Worm (Caenorhabditis elegans) whole organism, L4/young adult: ENCODE data around the gene Y38E10A.8.

Source experiments
- W03F9.2 ChIP-seq: fragments of 150-350 bp; optimal IDR thresholded peaks from 2 replicates; lab custom pipeline; 2014; ENCODE audit warnings: missing biosample characterization, missing genetic modification characterization
- him-1 ChIP-seq: sonication (generic microtip); optimal IDR thresholded peaks from 2 replicates; lab custom pipeline; 2016; ENCODE audit warnings: missing genotype, missing genetic modification reagents, missing genetic modification characterization, missing compliant biosample characterization

DNA sequence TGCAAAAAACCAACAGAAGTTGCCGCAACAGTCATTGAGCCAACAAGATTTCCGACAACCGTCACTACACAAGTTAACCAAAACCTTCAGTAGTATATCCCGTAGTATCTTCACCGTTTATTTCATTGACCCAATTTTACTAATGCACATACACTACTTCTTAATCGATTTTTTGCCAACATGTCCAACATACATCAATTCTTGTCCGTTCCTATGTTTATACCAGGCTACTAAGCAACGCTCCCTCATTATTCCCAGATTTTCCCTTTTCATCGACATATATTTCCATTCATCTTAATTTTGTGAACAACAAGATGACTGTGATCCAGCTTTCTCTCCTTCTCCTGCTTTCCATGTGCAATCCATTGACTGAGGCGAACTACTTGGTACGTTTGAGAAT is 41.1 kb upstream of the Y38E10A.8 start, which contains the start of gene F49C5.7:
- TF ChIP-seq him-1 (tag; lab: Kevin White, UChicago) (no peak), W03F9.2 (tag; lab: Kevin White, UChicago) (no peak)
